Fruit fly (Drosophila melanogaster): ENCODE measurements around the gene CG16972.

dm6 chr2L:13244759-13245308 is 41.7 kb upstream of the CG16972 start:
- TF ChIP-seq CG11617 (GFP tag; optimal IDR thresholded peaks at IDR 0.05) (no peak), toe (GFP tag; optimal IDR thresholded peaks at IDR 0.05) (no peak), CG33017 (tag; optimal IDR thresholded peaks at IDR 0.05) (no peak), cnc (optimal IDR thresholded peaks at IDR 0.05) (no peak), CG7101 (tag; optimal IDR thresholded peaks at IDR 0.05) (no peak), kay (GFP tag; ENCODE audit: borderline replicate concordance) (no peak)

All from whole organism, adult.